Fruit fly (Drosophila melanogaster) whole organism, embryonic: ENCODE data around the gene Oseg1.
A peak's percentile ranks its signal among the peaks of the same experiment; 100 is the strongest.

Source experiments
- B-H1 ChIP-seq: fragments of 200-800 bp; sonication (Bioruptor generic); IDR thresholded peaks from 3 replicates; pipeline ENCODE4 v1.3.6; 2022; ENCODE audit warnings: missing biosample characterization, missing genetic modification characterization
- CG10959 ChIP-seq: fragments of 200-800 bp; sonication (Bioruptor generic); IDR thresholded peaks from 2 replicates; pipeline ENCODE4 v1.3.6; 2022; ENCODE audit warnings: missing biosample characterization, missing genetic modification characterization
- CG11560 ChIP-seq: fragments of 200-800 bp; sonication (Bioruptor generic); IDR thresholded peaks from 3 replicates; pipeline ENCODE4 v1.3.6; 2022; ENCODE audit warnings: missing biosample characterization, missing genetic modification characterization
- CG12299 ChIP-seq: fragments of 200-800 bp; sonication (Bioruptor generic); optimal IDR thresholded peaks from 2 replicates; lab custom pipeline; 2018; ENCODE audit warnings: missing biosample characterization, mild to moderate bottlenecking, missing genetic modification characterization
- CG14860 ChIP-seq: fragments of 200-800 bp; sonication (Bioruptor generic); IDR thresholded peaks from 3 replicates; pipeline ENCODE4 v1.3.6; 2022; ENCODE audit warnings: missing biosample characterization, missing genetic modification characterization; ENCODE audit not compliant: partially characterized antibody
- CG17359 ChIP-seq: fragments of 200-800 bp; sonication (Bioruptor generic); optimal IDR thresholded peaks from 3 replicates; lab custom pipeline; 2018; ENCODE audit warnings: missing biosample characterization, mild to moderate bottlenecking, missing genetic modification characterization, moderate library complexity
- CG17829 ChIP-seq: fragments of 200-800 bp; optimal IDR thresholded peaks from 2 replicates; lab custom pipeline; 2019; ENCODE audit warnings: missing biosample characterization, mild to moderate bottlenecking, missing genetic modification characterization, moderate library complexity
- CG1832 ChIP-seq: fragments of 200-800 bp; sonication (Bioruptor generic); optimal IDR thresholded peaks from 2 replicates; lab custom pipeline; 2017; ENCODE audit warnings: missing biosample characterization, mild to moderate bottlenecking, missing genetic modification characterization, inconsistent platforms
- CG18619 ChIP-seq: fragments of 200-800 bp; sonication (Bioruptor generic); optimal IDR thresholded peaks from 3 replicates; lab custom pipeline; 2017; ENCODE audit warnings: missing biosample characterization, mild to moderate bottlenecking, missing genetic modification characterization
- CG2116 ChIP-seq: fragments of 200-800 bp; sonication (Bioruptor generic); optimal IDR thresholded peaks from 3 replicates; lab custom pipeline; 2018; ENCODE audit warnings: missing biosample characterization, mild to moderate bottlenecking, missing genetic modification characterization
- CG3847 ChIP-seq: fragments of 200-800 bp; sonication (Bioruptor generic); IDR thresholded peaks from 2 replicates; pipeline ENCODE4 v1.3.6; 2022; ENCODE audit warnings: missing biosample characterization, missing genetic modification characterization
- CG3995 ChIP-seq: fragments of 200-800 bp; sonication (Bioruptor generic); optimal IDR thresholded peaks from 3 replicates; lab custom pipeline; 2016; ENCODE audit warnings: missing biosample characterization, missing genetic modification characterization
- CG43689 ChIP-seq: fragments of 200-800 bp; sonication (Bioruptor generic); IDR thresholded peaks from 2 replicates; pipeline ENCODE4 v1.3.6; 2022; ENCODE audit warnings: missing biosample characterization, missing genetic modification characterization
- CG4820 ChIP-seq: fragments of 200-800 bp; sonication (Bioruptor generic); optimal IDR thresholded peaks from 3 replicates; lab custom pipeline; 2016; ENCODE audit warnings: missing biosample characterization, missing genetic modification characterization
- CG5953 ChIP-seq: fragments of 200-800 bp; sonication (Bioruptor generic); IDR thresholded peaks from 2 replicates; pipeline ENCODE4 v1.3.6; 2022; ENCODE audit warnings: missing biosample characterization, missing genetic modification characterization
- CG6175 ChIP-seq: fragments of 200-800 bp; sonication (Bioruptor generic); IDR thresholded peaks from 3 replicates; pipeline ENCODE4 v1.3.6; 2022; ENCODE audit warnings: missing biosample characterization, missing genetic modification characterization
- CG6654 ChIP-seq: fragments of 200-800 bp; sonication (Bioruptor generic); optimal IDR thresholded peaks from 2 replicates; lab custom pipeline; 2017; ENCODE audit warnings: missing biosample characterization, mild to moderate bottlenecking, missing genetic modification characterization
- CG6854 ChIP-seq: fragments of 200-800 bp; sonication (Bioruptor generic); optimal IDR thresholded peaks from 3 replicates; lab custom pipeline; 2017; ENCODE audit warnings: missing biosample characterization, mild to moderate bottlenecking, missing genetic modification characterization
- CG9797 ChIP-seq: fragments of 200-800 bp; sonication (Bioruptor generic); optimal IDR thresholded peaks from 3 replicates; lab custom pipeline; 2018; ENCODE audit warnings: missing biosample characterization, mild to moderate bottlenecking, missing genetic modification characterization
- CTCF ChIP-seq: fragments of 200-800 bp; sonication (Bioruptor generic); optimal IDR thresholded peaks from 2 replicates; lab custom pipeline; 2017; ENCODE audit warnings: missing biosample characterization, mild to moderate bottlenecking, missing genetic modification characterization, moderate library complexity
- Deaf1 ChIP-seq: fragments of 200-800 bp; optimal IDR thresholded peaks from 3 replicates; lab custom pipeline; 2019; ENCODE audit warnings: missing biosample characterization, mild to moderate bottlenecking, missing genetic modification characterization, moderate library complexity
- Dek ChIP-seq: fragments of 200-800 bp; sonication (Bioruptor generic); optimal IDR thresholded peaks from 3 replicates; lab custom pipeline; 2019; ENCODE audit warnings: missing biosample characterization, mild to moderate bottlenecking, missing genetic modification characterization, moderate library complexity
- Dref ChIP-seq: fragments of 200-800 bp; sonication (Bioruptor generic); IDR thresholded peaks from 2 replicates; pipeline ENCODE4 v1.3.6; 2022; ENCODE audit warnings: missing biosample characterization, missing genetic modification characterization
- ERR ChIP-seq: fragments of 200-800 bp; sonication (Bioruptor generic); optimal IDR thresholded peaks from 2 replicates; lab custom pipeline; 2016; ENCODE audit warnings: missing biosample characterization, missing genetic modification characterization
- Hr39 ChIP-seq: fragments of >200 bp; optimal IDR thresholded peaks from 2 replicates; lab custom pipeline; 2017
- MESR4 ChIP-seq: fragments of 200-800 bp; sonication (Bioruptor generic); optimal IDR thresholded peaks from 2 replicates; lab custom pipeline; 2018; ENCODE audit warnings: missing biosample characterization, mild to moderate bottlenecking, missing genetic modification characterization, moderate library complexity
- Myb ChIP-seq: fragments of 200-800 bp; sonication (Bioruptor generic); optimal IDR thresholded peaks from 2 replicates; lab custom pipeline; 2016; ENCODE audit warnings: missing biosample characterization, missing genetic modification characterization
- NC2β ChIP-seq: fragments of 200-800 bp; sonication (Bioruptor generic); optimal IDR thresholded peaks from 2 replicates; lab custom pipeline; 2016; ENCODE audit warnings: missing biosample characterization, missing genetic modification characterization
- Nf-YB ChIP-seq: fragments of 200-800 bp; sonication (Bioruptor generic); optimal IDR thresholded peaks from 3 replicates; lab custom pipeline; 2019; ENCODE audit warnings: missing biosample characterization, mild to moderate bottlenecking, missing genetic modification characterization, moderate library complexity
- Scr ChIP-seq: fragments of 200-800 bp; sonication (Bioruptor generic); IDR thresholded peaks from 2 replicates; pipeline ENCODE4 v1.3.6; 2022; ENCODE audit warnings: missing biosample characterization, missing genetic modification characterization; ENCODE audit not compliant: partially characterized antibody
- Taf1 ChIP-seq: fragments of 200-800 bp; sonication (Bioruptor generic); IDR thresholded peaks from 2 replicates; pipeline ENCODE4 v1.3.6; 2022; ENCODE audit warnings: missing biosample characterization, missing genetic modification characterization
- Trl ChIP-seq, 3 experiments: fragments of >200 bp in 2 of 3; fragments of 200-800 bp in 1 of 3; sonication (Bioruptor generic) in 1 of 3; optimal IDR thresholded peaks; 2 replicates in 1 of 3; 3 replicates in 2 of 3; lab custom pipeline; 2016 to 2017; ENCODE audit warnings: missing biosample characterization in 1 of 3, missing genetic modification characterization in 1 of 3
- YL-1 ChIP-seq: fragments of 200-800 bp; sonication (Bioruptor generic); optimal IDR thresholded peaks from 3 replicates; lab custom pipeline; 2017; ENCODE audit warnings: missing biosample characterization, mild to moderate bottlenecking, missing genetic modification characterization
- abd-A ChIP-seq: fragments of 200-800 bp; sonication (Bioruptor generic); optimal IDR thresholded peaks from 3 replicates; lab custom pipeline; 2019; ENCODE audit warnings: missing biosample characterization, mild to moderate bottlenecking, missing genetic modification characterization, moderate library complexity
- ash1 ChIP-seq: fragments of 200-800 bp; sonication (Bioruptor generic); optimal IDR thresholded peaks from 2 replicates; lab custom pipeline; 2018; ENCODE audit warnings: missing biosample characterization, mild to moderate bottlenecking, missing genetic modification characterization
- bigmax ChIP-seq: fragments of 200-800 bp; sonication (Bioruptor generic); optimal IDR thresholded peaks from 2 replicates; lab custom pipeline; 2018; ENCODE audit warnings: missing biosample characterization, mild to moderate bottlenecking, missing genetic modification characterization
- br ChIP-seq: fragments of >200 bp; optimal IDR thresholded peaks from 2 replicates; lab custom pipeline; 2017
- bsh ChIP-seq, 2 experiments: fragments of 200-800 bp; sonication (Bioruptor generic); optimal IDR thresholded peaks; 2 replicates each; lab custom pipeline; 2017 to 2018; ENCODE audit warnings: mild to moderate bottlenecking in 2 of 2, missing biosample characterization in 2 of 2, missing genetic modification characterization in 2 of 2, moderate library complexity in 1 of 2
- cg ChIP-seq: fragments of 200-800 bp; sonication (Bioruptor generic); optimal IDR thresholded peaks from 3 replicates; lab custom pipeline; 2019; ENCODE audit warnings: missing biosample characterization, mild to moderate bottlenecking, missing genetic modification characterization, moderate library complexity
- dati ChIP-seq: fragments of 200-800 bp; sonication (Bioruptor generic); IDR thresholded peaks from 2 replicates; pipeline ENCODE4 v1.3.6; 2022; ENCODE audit warnings: missing biosample characterization, missing genetic modification characterization
- ems ChIP-seq: fragments of 200-800 bp; sonication (Bioruptor generic); optimal IDR thresholded peaks from 3 replicates; lab custom pipeline; 2016; ENCODE audit warnings: missing biosample characterization, missing genetic modification characterization
- ftz-f1 ChIP-seq: fragments of 200-800 bp; sonication (Bioruptor generic); optimal IDR thresholded peaks from 2 replicates; lab custom pipeline; 2016; ENCODE audit warnings: missing biosample characterization, missing genetic modification characterization
- gsb ChIP-seq: fragments of 200-800 bp; sonication (Bioruptor generic); IDR thresholded peaks from 2 replicates; pipeline ENCODE4 v1.3.6; 2022; ENCODE audit warnings: missing biosample characterization, missing genetic modification characterization
- jing ChIP-seq: fragments of 200-800 bp; sonication (Bioruptor generic); optimal IDR thresholded peaks from 2 replicates; lab custom pipeline; 2018; ENCODE audit warnings: missing biosample characterization, mild to moderate bottlenecking, missing genetic modification characterization
- lmd ChIP-seq: fragments of 200-800 bp; sonication (Bioruptor generic); IDR thresholded peaks from 2 replicates; pipeline ENCODE4 v1.3.6; 2022; ENCODE audit warnings: missing biosample characterization, missing genetic modification characterization
- mld ChIP-seq: fragments of 200-800 bp; sonication (Bioruptor generic); IDR thresholded peaks from 3 replicates; pipeline ENCODE4 v1.3.6; 2022; ENCODE audit warnings: missing biosample characterization, missing genetic modification characterization; ENCODE audit not compliant: partially characterized antibody
- nerfin-1 ChIP-seq: fragments of 200-800 bp; sonication (Bioruptor generic); optimal IDR thresholded peaks from 3 replicates; lab custom pipeline; 2019; ENCODE audit warnings: missing biosample characterization, mild to moderate bottlenecking, missing genetic modification characterization, moderate library complexity
- pfk ChIP-seq: fragments of 200-800 bp; sonication (Bioruptor generic); optimal IDR thresholded peaks from 2 replicates; lab custom pipeline; 2018; ENCODE audit warnings: missing biosample characterization, mild to moderate bottlenecking, missing genetic modification characterization, moderate library complexity
- slp2 ChIP-seq: fragments of 200-800 bp; sonication (Bioruptor generic); optimal IDR thresholded peaks from 2 replicates; lab custom pipeline; 2016; ENCODE audit warnings: missing biosample characterization, missing genetic modification characterization
- ssp ChIP-seq: fragments of 200-800 bp; sonication (Bioruptor generic); IDR thresholded peaks from 2 replicates; pipeline ENCODE4 v1.3.6; 2022; ENCODE audit warnings: missing biosample characterization, missing genetic modification characterization
- tio ChIP-seq: fragments of 200-800 bp; sonication (Bioruptor generic); optimal IDR thresholded peaks from 2 replicates; lab custom pipeline; 2017; ENCODE audit warnings: missing biosample characterization, missing genetic modification characterization, inconsistent platforms
- ttk ChIP-seq: fragments of 200-800 bp; sonication (Bioruptor generic); IDR thresholded peaks from 2 replicates; pipeline ENCODE4 v2.1.2; 2022; ENCODE audit warnings: missing biosample characterization, missing genetic modification characterization
- zen ChIP-seq: fragments of 200-800 bp; sonication (Bioruptor generic); optimal IDR thresholded peaks from 3 replicates; lab custom pipeline; 2018; ENCODE audit warnings: missing biosample characterization, mild to moderate bottlenecking, missing genetic modification characterization, moderate library complexity

The Oseg1 gene

dm6 chr3L:8405123-8405522, 7.5 kb downstream of the Oseg1 start, which contains the start of the genes Tpt, mkg-p and CG13667 (continued):
- TF ChIP-seq CG17359 = no peak
- TF ChIP-seq cg (GFP tag; lab: Kevin White, UChicago) = no peak
- no peak for TF ChIP-seq CG18619 (GFP tag; lab: Kevin White, UChicago)
- peak; percentile 54 for TF ChIP-seq NC2β (GFP tag; lab: Kevin White, UChicago)
- no peak for TF ChIP-seq Hr39
- peak; percentile 7 for TF ChIP-seq Nf-YB (GFP tag; lab: Kevin White, UChicago)
- TF ChIP-seq dati (GFP tag; lab: Robert Waterston, UW) = no peak
- no peak for TF ChIP-seq Deaf1 (tag; lab: Kevin White, UChicago)
- TF ChIP-seq Trl (optimal IDR thresholded peaks at IDR 0.05; lab: Kevin White, UChicago) = no peak
- no peak for TF ChIP-seq Trl (GFP tag; optimal IDR thresholded peaks at IDR 0.05; lab: Kevin White, UChicago)
- no peak for TF ChIP-seq CG3847 (GFP tag; lab: Robert Waterston, UW)
- TF ChIP-seq B-H1 (GFP tag; lab: Robert Waterston, UW) = no peak
- no peak for TF ChIP-seq CG43689 (GFP tag; lab: Robert Waterston, UW)
- peak; percentile 82; the same call in 2 of the 3 replicates for TF ChIP-seq mld (GFP tag; lab: Robert Waterston, UW)
- no peak for TF ChIP-seq lmd (GFP tag; lab: Robert Waterston, UW)
- no peak for TF ChIP-seq ash1 (GFP tag; lab: Kevin White, UChicago)
- peak; percentile 82 for TF ChIP-seq CG9797 (GFP tag; lab: Kevin White, UChicago)
- TF ChIP-seq CG14860 = peak; percentile 66; the same call in 2 of the 3 replicates
- no peak for TF ChIP-seq ERR (GFP tag; lab: Kevin White, UChicago)
- no peak for TF ChIP-seq Taf1 (GFP tag; lab: Robert Waterston, UW)
- TF ChIP-seq ttk (GFP tag; lab: Robert Waterston, UW) = no peak
- no peak for TF ChIP-seq bigmax (GFP tag; lab: Kevin White, UChicago)
- no peak for TF ChIP-seq ssp (GFP tag; lab: Robert Waterston, UW)
- no peak for TF ChIP-seq ftz-f1 (GFP tag; lab: Kevin White, UChicago)
- peak; percentile 33 for TF ChIP-seq Myb
- no peak for TF ChIP-seq CG6654 (GFP tag; lab: Kevin White, UChicago)
- no peak for TF ChIP-seq jing (GFP tag; lab: Kevin White, UChicago)
- peak; percentile 84 for TF ChIP-seq Scr (GFP tag; lab: Robert Waterston, UW)
- no peak for TF ChIP-seq bsh (GFP tag; optimal IDR thresholded peaks at IDR 0.05; lab: Kevin White, UChicago)
- TF ChIP-seq CG2116 = peak; percentile 66
- no peak for TF ChIP-seq CG6175 (GFP tag; lab: Robert Waterston, UW)
- no peak for TF ChIP-seq CG1832 (GFP tag; lab: Kevin White, UChicago)
- TF ChIP-seq CG11560 = peak; percentile 72; the same call in 1 of the 3 replicates
- no peak for TF ChIP-seq br (lab: Kevin White, UChicago)
- TF ChIP-seq CG4820 (GFP tag; lab: Kevin White, UChicago) = no peak
- peak; percentile 90 for TF ChIP-seq YL-1
- no peak for TF ChIP-seq CG6854 (GFP tag; lab: Kevin White, UChicago)
- TF ChIP-seq MESR4 (GFP tag; lab: Kevin White, UChicago) = peak; percentile 75
- TF ChIP-seq gsb (GFP tag; lab: Robert Waterston, UW) = no peak
- TF ChIP-seq CG10959 (GFP tag; lab: Robert Waterston, UW) = no peak
- TF ChIP-seq CG12299 (tag; lab: Kevin White, UChicago) = peak; percentile 31
- TF ChIP-seq Dref (GFP tag; lab: Robert Waterston, UW) = peak; percentile 87
- peak; percentile 79 for TF ChIP-seq nerfin-1 (tag; lab: Kevin White, UChicago)
- no peak for TF ChIP-seq ems
- no peak for TF ChIP-seq Dek (tag; lab: Kevin White, UChicago)
- TF ChIP-seq CTCF (GFP tag; lab: Kevin White, UChicago) = peak; percentile 23
- TF ChIP-seq pfk (GFP tag; lab: Kevin White, UChicago) = peak; percentile 85
- no peak for TF ChIP-seq tio (GFP tag; lab: Kevin White, UChicago)
- no peak for TF ChIP-seq abd-A (tag; lab: Kevin White, UChicago)
- peak; percentile 42 for TF ChIP-seq CG17829 (tag; lab: Kevin White, UChicago)
- TF ChIP-seq CG5953 = no peak
- TF ChIP-seq CG3995 (GFP tag; lab: Kevin White, UChicago) = peak; percentile 31
- no peak for TF ChIP-seq slp2 (GFP tag; lab: Kevin White, UChicago)
- TF ChIP-seq zen = peak; percentile 43
